Fruit fly (Drosophila melanogaster) whole organism, embryonic: ENCODE results near the gene CG8319.

ENCODE experiments used
- Adf1 ChIP-seq: fragments of 200-800 bp; sonication (Bioruptor generic); IDR thresholded peaks from 2 replicates; pipeline ENCODE4 v1.3.6; 2022; ENCODE audit warnings: missing biosample characterization, missing genetic modification characterization
- Antp ChIP-seq: fragments of 200-800 bp; sonication (Bioruptor generic); optimal IDR thresholded peaks from 3 replicates; lab custom pipeline; 2016; ENCODE audit warnings: missing biosample characterization, missing genetic modification characterization
- CG10565 ChIP-seq: fragments of 200-800 bp; sonication (Bioruptor generic); optimal IDR thresholded peaks from 3 replicates; lab custom pipeline; 2016; ENCODE audit warnings: missing biosample characterization, mild to moderate bottlenecking, missing genetic modification characterization
- CG13424 ChIP-seq: fragments of 200-800 bp; sonication (Bioruptor generic); optimal IDR thresholded peaks from 2 replicates; lab custom pipeline; 2019; ENCODE audit warnings: missing biosample characterization, mild to moderate bottlenecking, missing genetic modification characterization, moderate library complexity
- CG14441 ChIP-seq: fragments of 200-800 bp; sonication (Bioruptor generic); IDR thresholded peaks from 2 replicates; pipeline ENCODE4 v1.3.6; 2022; ENCODE audit warnings: missing biosample characterization, missing genetic modification characterization
- CG17802 ChIP-seq: fragments of 200-800 bp; sonication (Bioruptor generic); optimal IDR thresholded peaks from 2 replicates; lab custom pipeline; 2018; ENCODE audit warnings: missing biosample characterization, mild to moderate bottlenecking, missing genetic modification characterization, moderate library complexity
- CG18011 ChIP-seq: fragments of 200-800 bp; sonication (Bioruptor generic); optimal IDR thresholded peaks from 2 replicates; lab custom pipeline; 2017; ENCODE audit warnings: missing biosample characterization, missing genetic modification characterization, mild to moderate bottlenecking, moderate library complexity, missing genotype
- CG30431 ChIP-seq: fragments of 200-800 bp; sonication (Bioruptor generic); optimal IDR thresholded peaks from 2 replicates; lab custom pipeline; 2017; ENCODE audit warnings: missing biosample characterization, missing genetic modification characterization
- CG31388 ChIP-seq: fragments of 200-800 bp; sonication (Bioruptor generic); optimal IDR thresholded peaks from 2 replicates; lab custom pipeline; 2016; ENCODE audit warnings: missing biosample characterization, missing genetic modification characterization
- CG34224 ChIP-seq: fragments of 200-800 bp; sonication (Bioruptor generic); IDR thresholded peaks from 3 replicates; pipeline ENCODE4 v1.3.6; 2022; ENCODE audit warnings: missing biosample characterization, missing genetic modification characterization; ENCODE audit not compliant: partially characterized antibody
- CG6272 ChIP-seq: fragments of 200-800 bp; sonication (Bioruptor generic); IDR thresholded peaks from 2 replicates; pipeline ENCODE4 v1.3.6; 2022; ENCODE audit warnings: missing biosample characterization, missing genetic modification characterization
- CG8089 ChIP-seq: fragments of 200-800 bp; sonication (Bioruptor generic); optimal IDR thresholded peaks from 3 replicates; lab custom pipeline; 2016; ENCODE audit warnings: missing biosample characterization, missing genetic modification characterization
- CG8944 ChIP-seq: fragments of 200-800 bp; sonication (Bioruptor generic); optimal IDR thresholded peaks from 3 replicates; lab custom pipeline; 2016; ENCODE audit warnings: missing biosample characterization, missing genetic modification characterization
- CG9932 ChIP-seq: fragments of 200-800 bp; sonication (Bioruptor generic); IDR thresholded peaks from 2 replicates; pipeline ENCODE4 v1.3.6; 2022; ENCODE audit warnings: missing biosample characterization, missing genetic modification characterization
- CHES-1-like ChIP-seq: fragments of 200-800 bp; sonication (Bioruptor generic); optimal IDR thresholded peaks from 2 replicates; lab custom pipeline; 2016; ENCODE audit warnings: missing biosample characterization, missing genetic modification characterization
- Camta ChIP-seq: fragments of 200-800 bp; sonication (Bioruptor generic); optimal IDR thresholded peaks from 2 replicates; lab custom pipeline; 2016; ENCODE audit warnings: missing biosample characterization, missing genetic modification characterization
- Dad ChIP-seq: fragments of 200-800 bp; sonication (Bioruptor generic); optimal IDR thresholded peaks from 3 replicates; lab custom pipeline; 2016; ENCODE audit warnings: missing biosample characterization, missing genetic modification characterization
- Dek ChIP-seq: fragments of 200-800 bp; sonication (Bioruptor generic); optimal IDR thresholded peaks from 3 replicates; lab custom pipeline; 2019; ENCODE audit warnings: missing biosample characterization, mild to moderate bottlenecking, missing genetic modification characterization, moderate library complexity
- Dip3 ChIP-seq: fragments of 200-800 bp; sonication (Bioruptor generic); optimal IDR thresholded peaks from 3 replicates; lab custom pipeline; 2016; ENCODE audit warnings: missing biosample characterization, missing genetic modification characterization
- Drgx ChIP-seq: fragments of 200-800 bp; sonication (Bioruptor generic); IDR thresholded peaks from 2 replicates; pipeline ENCODE4 v1.3.6; 2022; ENCODE audit warnings: missing biosample characterization, missing genetic modification characterization
- HLH54F ChIP-seq: fragments of 200-800 bp; sonication (Bioruptor generic); optimal IDR thresholded peaks from 3 replicates; lab custom pipeline; 2016; ENCODE audit warnings: missing biosample characterization, missing genetic modification characterization
- Hey ChIP-seq: fragments of 200-800 bp; sonication (Bioruptor generic); optimal IDR thresholded peaks from 3 replicates; lab custom pipeline; 2018; ENCODE audit warnings: missing biosample characterization, mild to moderate bottlenecking, missing genetic modification characterization
- Hmr ChIP-seq: fragments of 200-800 bp; sonication (Bioruptor generic); optimal IDR thresholded peaks from 3 replicates; lab custom pipeline; 2017; ENCODE audit warnings: mild to moderate bottlenecking, missing biosample characterization, missing genetic modification reagents, missing genetic modification characterization
- Kr ChIP-seq: fragments of 200-800 bp; sonication (Bioruptor generic); optimal IDR thresholded peaks from 2 replicates; lab custom pipeline; 2017; ENCODE audit warnings: missing biosample characterization, mild to moderate bottlenecking, missing genetic modification characterization
- Med ChIP-seq: fragments of 200-800 bp; sonication (Bioruptor generic); peaks from one replicate; lab custom pipeline; 2016; ENCODE audit warnings: missing biosample characterization, missing genetic modification characterization, mild to moderate bottlenecking, inconsistent platforms, moderate library complexity
- NC2α ChIP-seq: fragments of 200-800 bp; sonication (Bioruptor generic); optimal IDR thresholded peaks from 2 replicates; lab custom pipeline; 2016; ENCODE audit warnings: missing biosample characterization, missing genetic modification characterization
- TFAM ChIP-seq: fragments of 200-800 bp; sonication (Bioruptor generic); optimal IDR thresholded peaks from 2 replicates; lab custom pipeline; 2017; ENCODE audit warnings: missing biosample characterization, missing genetic modification characterization, inconsistent platforms
- Usf ChIP-seq: fragments of 200-800 bp; sonication (Bioruptor generic); optimal IDR thresholded peaks from 2 replicates; lab custom pipeline; 2017; ENCODE audit warnings: missing genotype, missing biosample characterization, missing genetic modification characterization
- amos ChIP-seq: fragments of 200-800 bp; sonication (Bioruptor generic); IDR thresholded peaks from 2 replicates; pipeline ENCODE4 v1.3.6; 2022; ENCODE audit warnings: missing biosample characterization, missing genetic modification characterization; ENCODE audit not compliant: partially characterized antibody
- az2 ChIP-seq: fragments of 200-800 bp; sonication (Bioruptor generic); optimal IDR thresholded peaks from 3 replicates; lab custom pipeline; 2016; ENCODE audit warnings: missing biosample characterization, missing genetic modification characterization
- bcd ChIP-seq: fragments of 200-800 bp; sonication (Bioruptor generic); optimal IDR thresholded peaks from 2 replicates; lab custom pipeline; 2017; ENCODE audit warnings: missing biosample characterization, mild to moderate bottlenecking, missing genetic modification characterization
- crp ChIP-seq, 2 experiments: fragments of 200-800 bp; sonication (Bioruptor generic); optimal IDR thresholded peaks; 2 replicates in 1 of 2; 3 replicates in 1 of 2; lab custom pipeline; 2017; ENCODE audit warnings: missing biosample characterization in 2 of 2, missing genetic modification characterization in 2 of 2, mild to moderate bottlenecking in 1 of 2, moderate library complexity in 1 of 2
- cwo ChIP-seq: fragments of 200-800 bp; sonication (Bioruptor generic); optimal IDR thresholded peaks from 3 replicates; lab custom pipeline; 2017; ENCODE audit warnings: missing biosample characterization, missing genetic modification characterization, mild to moderate bottlenecking, moderate library complexity, missing genetic modification reagents
- dmrt99B ChIP-seq: fragments of 200-800 bp; sonication (Bioruptor generic); optimal IDR thresholded peaks from 2 replicates; lab custom pipeline; 2018; ENCODE audit warnings: missing biosample characterization, mild to moderate bottlenecking, missing genetic modification characterization, moderate library complexity
- en ChIP-seq: fragments of 200-800 bp; sonication (Bioruptor generic); optimal IDR thresholded peaks from 2 replicates; lab custom pipeline; 2016; ENCODE audit warnings: missing biosample characterization, missing genetic modification characterization
- fru ChIP-seq: fragments of >200 bp; optimal IDR thresholded peaks from 2 replicates; lab custom pipeline; 2017
- gfzf ChIP-seq: fragments of 200-800 bp; sonication (Bioruptor generic); optimal IDR thresholded peaks from 2 replicates; lab custom pipeline; 2016; ENCODE audit warnings: missing biosample characterization, mild to moderate bottlenecking, missing genetic modification characterization, moderate library complexity
- grn ChIP-seq: fragments of 200-800 bp; sonication (Bioruptor generic); optimal IDR thresholded peaks from 3 replicates; lab custom pipeline; 2017; ENCODE audit warnings: missing biosample characterization, missing genetic modification characterization
- hth ChIP-seq: fragments of >200 bp; optimal IDR thresholded peaks from 2 replicates; lab custom pipeline; 2017; ENCODE audit warnings: inconsistent platforms
- jumu ChIP-seq: fragments of 200-800 bp; sonication (Bioruptor generic); optimal IDR thresholded peaks from 3 replicates; lab custom pipeline; 2016; ENCODE audit warnings: missing biosample characterization, missing genetic modification characterization
- maf-S ChIP-seq: fragments of 200-800 bp; sonication (Bioruptor generic); optimal IDR thresholded peaks from 2 replicates; lab custom pipeline; 2016; ENCODE audit warnings: missing biosample characterization, missing genetic modification characterization
- pb ChIP-seq: fragments of 200-800 bp; sonication (Bioruptor generic); optimal IDR thresholded peaks from 3 replicates; lab custom pipeline; 2016; ENCODE audit warnings: missing biosample characterization, missing genetic modification characterization
- pho ChIP-seq: fragments of 200-800 bp; sonication (Bioruptor generic); optimal IDR thresholded peaks from 2 replicates; lab custom pipeline; 2016; ENCODE audit warnings: missing biosample characterization, missing genetic modification characterization
- ranshi ChIP-seq: fragments of 200-800 bp; sonication (Bioruptor generic); IDR thresholded peaks from 2 replicates; pipeline ENCODE4 v1.3.6; 2022; ENCODE audit warnings: missing biosample characterization, missing genetic modification characterization
- sc ChIP-seq, 3 experiments: fragments of >200 bp in 2 of 3; fragments of 200-800 bp in 1 of 3; sonication (Bioruptor generic) in 1 of 3; optimal IDR thresholded peaks; 2 replicates in 2 of 3; 3 replicates in 1 of 3; lab custom pipeline; 2017; ENCODE audit warnings: mild to moderate bottlenecking in 1 of 3, missing biosample characterization in 1 of 3, missing genetic modification characterization in 1 of 3, missing genetic modification reagents in 1 of 3
- schlank ChIP-seq: fragments of 200-800 bp; sonication (Bioruptor generic); optimal IDR thresholded peaks from 2 replicates; lab custom pipeline; 2018; ENCODE audit warnings: missing biosample characterization, mild to moderate bottlenecking, missing genetic modification characterization
- tll ChIP-seq, 2 experiments: fragments of 200-800 bp in 1 of 2; fragments of >200 bp in 1 of 2; sonication (Bioruptor generic) in 1 of 2; optimal IDR thresholded peaks; 2 replicates each; lab custom pipeline; 2017 to 2019; ENCODE audit warnings: missing biosample characterization in 2 of 2, missing genetic modification characterization in 2 of 2, mild to moderate bottlenecking in 1 of 2, moderate library complexity in 1 of 2
- wek ChIP-seq: fragments of 200-800 bp; sonication (Bioruptor generic); optimal IDR thresholded peaks from 3 replicates; lab custom pipeline; 2018; ENCODE audit warnings: missing biosample characterization, mild to moderate bottlenecking, missing genetic modification characterization, moderate library complexity
- zfh2 ChIP-seq: fragments of 200-800 bp; sonication (Bioruptor generic); optimal IDR thresholded peaks from 2 replicates; lab custom pipeline; 2016; ENCODE audit warnings: missing biosample characterization, missing genetic modification characterization

The CG8319 gene

dm6 chr3R:9577382-9578137 lies 49.6 kb upstream of the CG8319 start, which contains the start of the genes Kap-alpha3 and Son (continued):
- peak; percentile 96 for TF ChIP-seq Hmr (GFP tag; lab: Kevin White, UChicago)
- TF ChIP-seq Drgx: peak; percentile 47; the same call in 1 of the 2 replicates
- peak; percentile 87 for TF ChIP-seq Dek (tag; lab: Kevin White, UChicago)
- TF ChIP-seq ranshi (GFP tag; lab: Robert Waterston, UW): peak; percentile 85
- peak; percentile 91 for TF ChIP-seq CG6272 (GFP tag; lab: Robert Waterston, UW)
- TF ChIP-seq Antp (GFP tag; lab: Kevin White, UChicago): peak; percentile 91
- peak; percentile 99 for TF ChIP-seq Med (GFP tag; lab: Kevin White, UChicago)
- TF ChIP-seq CG9932 (GFP tag; lab: Robert Waterston, UW): peak; percentile 93
- TF ChIP-seq gfzf: peak; percentile 47
- peak; percentile 79 for TF ChIP-seq cwo (GFP tag; lab: Kevin White, UChicago)
- TF ChIP-seq jumu (GFP tag; lab: Kevin White, UChicago): peak; percentile 89
- peak; percentile 92 for TF ChIP-seq maf-S (GFP tag; lab: Kevin White, UChicago)
- TF ChIP-seq fru: no peak
- peak; percentile 90 for TF ChIP-seq wek
- TF ChIP-seq CG8944 (GFP tag; lab: Kevin White, UChicago): peak; percentile 93
- peak; percentile 23 for TF ChIP-seq Kr
- TF ChIP-seq CG18011: peak; percentile 80
- peak; percentile 95 for TF ChIP-seq Camta (GFP tag; lab: Kevin White, UChicago)
- TF ChIP-seq CG31388 (GFP tag; lab: Kevin White, UChicago): peak; percentile 75
- peak; percentile 84 for TF ChIP-seq Usf (GFP tag; lab: Kevin White, UChicago)
- peak; percentile 91 for TF ChIP-seq schlank (tag; lab: Kevin White, UChicago)
- peak; percentile 85 for TF ChIP-seq dmrt99B (tag; lab: Kevin White, UChicago)
- peak; percentile 63 for TF ChIP-seq TFAM (GFP tag; lab: Kevin White, UChicago)
- TF ChIP-seq Adf1: peak; percentile 59
- peak; percentile 93 for TF ChIP-seq CG8089 (GFP tag; lab: Kevin White, UChicago)
- peak; percentile 96 for TF ChIP-seq pho
- TF ChIP-seq CG10565 (GFP tag; lab: Kevin White, UChicago): peak; percentile 79
- TF ChIP-seq CG30431 (GFP tag; lab: Kevin White, UChicago): peak; percentile 90
- TF ChIP-seq bcd (GFP tag; lab: Kevin White, UChicago): peak; percentile 96
- peak; percentile 95 for TF ChIP-seq Dip3 (GFP tag; lab: Kevin White, UChicago)
- TF ChIP-seq CG13424: peak; percentile 89
- TF ChIP-seq grn (GFP tag; lab: Kevin White, UChicago): peak; percentile 87
- TF ChIP-seq en (GFP tag; lab: Kevin White, UChicago): peak; percentile 85
- peak; percentile 93 for TF ChIP-seq Hey (tag; lab: Kevin White, UChicago)
- TF ChIP-seq sc (optimal IDR thresholded peaks at IDR 0.05; lab: Kevin White, UChicago): no peak
- peak; percentile 85 for TF ChIP-seq sc (GFP tag; optimal IDR thresholded peaks at IDR 0.05; lab: Kevin White, UChicago)
- peak; percentile 92 for TF ChIP-seq pb (GFP tag; lab: Kevin White, UChicago)
- peak; percentile 37 to 79 for TF ChIP-seq tll (GFP tag; optimal IDR thresholded peaks at IDR 0.05; lab: Kevin White, UChicago)
- TF ChIP-seq CG14441 (GFP tag; lab: Robert Waterston, UW): peak; percentile 87
- TF ChIP-seq Dad (GFP tag; lab: Kevin White, UChicago): peak; percentile 95
- TF ChIP-seq amos (GFP tag; lab: Robert Waterston, UW): peak; percentile 80
- peak; percentile 84 for TF ChIP-seq CG17802
- peak; percentile 95 for TF ChIP-seq CHES-1-like (GFP tag; lab: Kevin White, UChicago)
- peak; percentile 94 for TF ChIP-seq HLH54F (GFP tag; lab: Kevin White, UChicago)
- TF ChIP-seq zfh2 (GFP tag; lab: Kevin White, UChicago): peak; percentile 96
- peak; percentile 82 for TF ChIP-seq CG34224 (GFP tag; lab: Robert Waterston, UW)
- peak; percentile 88 for TF ChIP-seq NC2α (GFP tag; lab: Kevin White, UChicago)
- TF ChIP-seq az2: peak; percentile 83
- no peak for TF ChIP-seq hth
- TF ChIP-seq crp (GFP tag; optimal IDR thresholded peaks at IDR 0.05; lab: Kevin White, UChicago): peak in 1 of 2 experiments; percentile 63
